Worm (Caenorhabditis elegans) whole organism, mixed stage, embryonic: Measurements from ENCODE around the gene sea-2.

Source experiments
- bed-3 ChIP-seq: fragments of 200-800 bp; sonication (Bioruptor generic); optimal IDR thresholded peaks from 3 replicates; lab custom pipeline; 2018; ENCODE audit warnings: mild to moderate bottlenecking, missing genetic modification characterization, moderate library complexity, missing compliant biosample characterization
- pha-4 ChIP-seq: fragments of 150-350 bp; optimal IDR thresholded peaks from 2 replicates; lab custom pipeline; 2018; ENCODE audit warnings: missing biosample characterization, missing genetic modification reagents, missing genetic modification characterization
- sem-2 ChIP-seq: fragments of 200-800 bp; sonication (Bioruptor generic); optimal IDR thresholded peaks from 2 replicates; lab custom pipeline; 2018; ENCODE audit warnings: mild to moderate bottlenecking, missing genetic modification characterization, missing compliant biosample characterization
- sptf-1 ChIP-seq: sonication (generic microtip); optimal IDR thresholded peaks from 2 replicates; lab custom pipeline; 2017; ENCODE audit warnings: mild to moderate bottlenecking, missing genetic modification characterization, moderate library complexity, missing compliant biosample characterization
- unc-39 ChIP-seq: fragments of 150-350 bp; optimal IDR thresholded peaks from 2 replicates; lab custom pipeline; 2014; ENCODE audit warnings: missing biosample characterization, missing genetic modification characterization

ce11 chrII:3996005-3996404, 45.8 kb downstream of the sea-2 start, which contains the start of gene clc-22:
- TF ChIP-seq sem-2 (GFP tag; lab: Kevin White, UChicago) (no peak), bed-3 (GFP tag; lab: Kevin White, UChicago) (no peak), sptf-1 (tag; lab: Kevin White, UChicago) (no peak), unc-39 (tag; lab: Kevin White, UChicago) (no peak), pha-4 (tag; lab: Kevin White, UChicago) (no peak)
